Worm (Caenorhabditis elegans) whole organism, L1 larva: ENCODE data around the gene emre-1.

ENCODE experiments used
- C04F5.9 ChIP-seq: sonication (generic microtip); optimal IDR thresholded peaks from 2 replicates; lab custom pipeline; 2016; ENCODE audit warnings: missing genetic modification characterization, missing compliant biosample characterization
- C34B4.2 ChIP-seq: sonication (generic microtip); optimal IDR thresholded peaks from 2 replicates; lab custom pipeline; 2017; ENCODE audit warnings: mild to moderate bottlenecking, missing genetic modification characterization, missing compliant biosample characterization
- Y116A8C.19 ChIP-seq: sonication (generic microtip); optimal IDR thresholded peaks from 2 replicates; lab custom pipeline; 2016; ENCODE audit warnings: missing compliant biosample characterization, missing genetic modification characterization, borderline replicate concordance
- alr-1 ChIP-seq: fragments of 200-800 bp; sonication (Bioruptor generic); optimal IDR thresholded peaks from 2 replicates; lab custom pipeline; 2018; ENCODE audit warnings: borderline replicate concordance, mild to moderate bottlenecking, missing genetic modification characterization, missing compliant biosample characterization
- blmp-1 ChIP-seq: fragments of 150-350 bp; optimal IDR thresholded peaks from 2 replicates; lab custom pipeline; 2014; ENCODE audit warnings: missing biosample characterization, missing genetic modification characterization
- ceh-82 ChIP-seq, 3 experiments: fragments of 150-350 bp in 1 of 3; sonication (generic microtip) in 2 of 3; optimal IDR thresholded peaks; 2 replicates each; lab custom pipeline; 2014 to 2017; ENCODE audit warnings: missing biosample characterization in 3 of 3, missing genetic modification characterization in 3 of 3
- ceh-90 ChIP-seq: sonication (generic microtip); optimal IDR thresholded peaks from 2 replicates; lab custom pipeline; 2016; ENCODE audit warnings: missing genetic modification characterization, missing compliant biosample characterization
- dpl-1 ChIP-seq, 3 experiments: fragments of 150-350 bp in 2 of 3; sonication (generic microtip) in 1 of 3; optimal IDR thresholded peaks; 2 replicates each; lab custom pipeline; 2014 to 2017; ENCODE audit warnings: missing biosample characterization in 3 of 3, missing genetic modification characterization in 3 of 3, missing genetic modification reagents in 3 of 3
- efl-1 ChIP-seq, 4 experiments: fragments of 150-350 bp; optimal IDR thresholded peaks in 3 of 4; peaks in 1 of 4; 1 replicate in 1 of 4; 2 replicates in 3 of 4; lab custom pipeline; 2014; ENCODE audit warnings: missing biosample characterization in 2 of 4, missing genetic modification characterization in 2 of 4, missing genetic modification reagents in 2 of 4
- efl-3 ChIP-seq: fragments of 200-800 bp; sonication (Bioruptor generic); optimal IDR thresholded peaks from 2 replicates; lab custom pipeline; 2018; ENCODE audit warnings: mild to moderate bottlenecking, missing genetic modification characterization, missing compliant biosample characterization
- egl-13 ChIP-seq: sonication (generic microtip); optimal IDR thresholded peaks from 2 replicates; lab custom pipeline; 2016; ENCODE audit warnings: missing genotype, missing genetic modification reagents, missing genetic modification characterization, missing compliant biosample characterization
- egl-27 ChIP-seq, 2 experiments: fragments of 150-350 bp in 1 of 2; sonication (generic microtip); optimal IDR thresholded peaks; 3 replicates each; lab custom pipeline; 2017 to 2018; ENCODE audit warnings: missing biosample characterization in 2 of 2, missing genetic modification characterization in 2 of 2, missing genetic modification reagents in 2 of 2
- fkh-8 ChIP-seq: sonication (generic microtip); optimal IDR thresholded peaks from 2 replicates; lab custom pipeline; 2016; ENCODE audit warnings: mild to moderate bottlenecking, missing genetic modification characterization, missing compliant biosample characterization
- hlh-4 ChIP-seq: sonication (generic microtip); optimal IDR thresholded peaks from 2 replicates; lab custom pipeline; 2016; ENCODE audit warnings: mild to moderate bottlenecking, missing genetic modification characterization, missing compliant biosample characterization
- hpl-2 ChIP-seq: fragments of 150-350 bp; optimal IDR thresholded peaks from 2 replicates; lab custom pipeline; 2014; ENCODE audit warnings: missing biosample characterization, missing genetic modification reagents, missing genetic modification characterization
- isw-1 ChIP-seq: fragments of 200-800 bp; sonication (Bioruptor generic); IDR thresholded peaks from 2 replicates; pipeline ENCODE4 v1.3.6; 2022; ENCODE audit warnings: missing genetic modification characterization, missing compliant biosample characterization
- jun-1 ChIP-seq: fragments of 150-350 bp; optimal IDR thresholded peaks from 2 replicates; lab custom pipeline; 2014; ENCODE audit warnings: missing biosample characterization, missing genetic modification reagents, missing genetic modification characterization
- lin-14 ChIP-seq: fragments of 200-800 bp; sonication (Bioruptor generic); optimal IDR thresholded peaks from 2 replicates; lab custom pipeline; 2018; ENCODE audit warnings: mild to moderate bottlenecking, missing genetic modification characterization, moderate library complexity, missing compliant biosample characterization
- lin-15B ChIP-seq: fragments of 150-350 bp; sonication (generic microtip); optimal IDR thresholded peaks from 3 replicates; lab custom pipeline; 2014; ENCODE audit warnings: missing biosample characterization, missing genetic modification characterization
- lin-35 ChIP-seq, 2 experiments: fragments of 150-350 bp; optimal IDR thresholded peaks; 2 replicates each; lab custom pipeline; 2014; ENCODE audit warnings: missing biosample characterization in 2 of 2, missing genetic modification characterization in 2 of 2, missing genetic modification reagents in 2 of 2
- lir-3 ChIP-seq: sonication (generic microtip); optimal IDR thresholded peaks from 2 replicates; lab custom pipeline; 2016; ENCODE audit warnings: mild to moderate bottlenecking, missing genetic modification characterization, moderate library complexity, missing compliant biosample characterization; ENCODE audit not compliant: poor library complexity
- mab-9 ChIP-seq: fragments of 200-800 bp; sonication (Bioruptor generic); IDR thresholded peaks from 2 replicates; pipeline ENCODE4 v1.3.6; 2022; ENCODE audit warnings: missing genetic modification reagents, missing genetic modification characterization, missing compliant biosample characterization
- mep-1 ChIP-seq: fragments of 150-350 bp; optimal IDR thresholded peaks from 2 replicates; lab custom pipeline; 2014; ENCODE audit warnings: missing biosample characterization, missing genetic modification characterization
- nhr-11 ChIP-seq: fragments of 150-350 bp; optimal IDR thresholded peaks from 2 replicates; lab custom pipeline; 2014; ENCODE audit warnings: missing biosample characterization, missing genetic modification characterization
- nhr-12 ChIP-seq: sonication (generic microtip); optimal IDR thresholded peaks from 2 replicates; lab custom pipeline; 2017; ENCODE audit warnings: missing biosample characterization, missing genetic modification characterization
- nhr-19 ChIP-seq: fragments of 200-800 bp; sonication (Bioruptor generic); conservative IDR thresholded peaks from 2 replicates; pipeline ENCODE4 v1.3.6; 2022; ENCODE audit warnings: missing genetic modification characterization, missing compliant biosample characterization
- nhr-20 ChIP-seq: sonication (generic microtip); optimal IDR thresholded peaks from 2 replicates; lab custom pipeline; 2016; ENCODE audit warnings: mild to moderate bottlenecking, missing genetic modification characterization, missing compliant biosample characterization
- nhr-237 ChIP-seq: fragments of 150-350 bp; optimal IDR thresholded peaks from 2 replicates; lab custom pipeline; 2014; ENCODE audit warnings: missing biosample characterization, missing genetic modification characterization
- nhr-28 ChIP-seq: fragments of 150-350 bp; optimal IDR thresholded peaks from 2 replicates; lab custom pipeline; 2014; ENCODE audit warnings: missing biosample characterization, missing genetic modification characterization
- nhr-47 ChIP-seq: sonication (generic microtip); optimal IDR thresholded peaks from 2 replicates; lab custom pipeline; 2016; ENCODE audit warnings: mild to moderate bottlenecking, missing genetic modification characterization, moderate library complexity, missing compliant biosample characterization
- nhr-71 ChIP-seq: sonication (generic microtip); optimal IDR thresholded peaks from 2 replicates; lab custom pipeline; 2016; ENCODE audit warnings: mild to moderate bottlenecking, missing genetic modification characterization, moderate library complexity, missing compliant biosample characterization
- nhr-76 ChIP-seq: sonication (generic microtip); optimal IDR thresholded peaks from 2 replicates; lab custom pipeline; 2017; ENCODE audit warnings: missing biosample characterization, missing genetic modification characterization
- nhr-77 ChIP-seq: fragments of 150-350 bp; optimal IDR thresholded peaks from 2 replicates; lab custom pipeline; 2014; ENCODE audit warnings: missing biosample characterization, missing genetic modification characterization
- nhr-85 ChIP-seq: sonication (generic microtip); peaks from one replicate; lab custom pipeline; 2016; ENCODE audit warnings: missing genetic modification characterization, inconsistent platforms, missing compliant biosample characterization
- nhr-90 ChIP-seq: sonication (generic microtip); optimal IDR thresholded peaks from 2 replicates; lab custom pipeline; 2016; ENCODE audit warnings: mild to moderate bottlenecking, missing genetic modification characterization, missing compliant biosample characterization; ENCODE audit not compliant: poor library complexity
- pax-3 ChIP-seq: fragments of 200-800 bp; sonication (Bioruptor generic); optimal IDR thresholded peaks from 2 replicates; lab custom pipeline; 2018; ENCODE audit warnings: mild to moderate bottlenecking, missing genetic modification characterization, moderate library complexity, missing compliant biosample characterization
- pqm-1 ChIP-seq: sonication (generic microtip); optimal IDR thresholded peaks from 3 replicates; lab custom pipeline; 2017; ENCODE audit warnings: missing biosample characterization, missing genetic modification characterization
- rnt-1 ChIP-seq: sonication (generic microtip); optimal IDR thresholded peaks from 2 replicates; lab custom pipeline; 2016; ENCODE audit warnings: mild to moderate bottlenecking, missing genetic modification characterization, moderate library complexity, missing compliant biosample characterization
- skn-1 ChIP-seq: fragments of 150-350 bp; optimal IDR thresholded peaks from 2 replicates; lab custom pipeline; 2014; ENCODE audit warnings: missing biosample characterization, missing genetic modification characterization
- snpc-4 ChIP-seq: fragments of 150-350 bp; optimal IDR thresholded peaks from 2 replicates; lab custom pipeline; 2014; ENCODE audit warnings: missing biosample characterization, missing genetic modification characterization
- sox-4 ChIP-seq: sonication (generic microtip); optimal IDR thresholded peaks from 2 replicates; lab custom pipeline; 2016; ENCODE audit warnings: missing genetic modification characterization, missing compliant biosample characterization
- sptf-1 ChIP-seq: fragments of 150-350 bp; optimal IDR thresholded peaks from 2 replicates; lab custom pipeline; 2014; ENCODE audit warnings: missing biosample characterization, missing genetic modification characterization
- sup-37 ChIP-seq: fragments of 200-800 bp; sonication (Bioruptor generic); optimal IDR thresholded peaks from 2 replicates; lab custom pipeline; 2018; ENCODE audit warnings: mild to moderate bottlenecking, missing genetic modification characterization, missing compliant biosample characterization
- swsn-7 ChIP-seq: sonication (generic microtip); optimal IDR thresholded peaks from 2 replicates; lab custom pipeline; 2016; ENCODE audit warnings: missing genetic modification characterization, missing compliant biosample characterization
- tbx-2 ChIP-seq: sonication (generic microtip); optimal IDR thresholded peaks from 2 replicates; lab custom pipeline; 2016; ENCODE audit warnings: missing genetic modification characterization, missing compliant biosample characterization
- unc-86 ChIP-seq: sonication (generic microtip); optimal IDR thresholded peaks from 2 replicates; lab custom pipeline; 2016; ENCODE audit warnings: missing genetic modification characterization, missing compliant biosample characterization
- vab-15 ChIP-seq: sonication (generic microtip); optimal IDR thresholded peaks from 2 replicates; lab custom pipeline; 2017; ENCODE audit warnings: missing genotype, mild to moderate bottlenecking, missing genetic modification characterization, missing compliant biosample characterization
- xbp-1 ChIP-seq: sonication (generic microtip); optimal IDR thresholded peaks from 2 replicates; lab custom pipeline; 2016; ENCODE audit warnings: missing genetic modification characterization, missing compliant biosample characterization
- zip-4 ChIP-seq: fragments of 200-800 bp; sonication (Bioruptor generic); optimal IDR thresholded peaks from 2 replicates; lab custom pipeline; 2018; ENCODE audit warnings: mild to moderate bottlenecking, missing genetic modification characterization, moderate library complexity, missing compliant biosample characterization
- ztf-4 ChIP-seq: fragments of 150-350 bp; optimal IDR thresholded peaks from 2 replicates; lab custom pipeline; 2014; ENCODE audit warnings: missing biosample characterization, missing genetic modification characterization

Gene emre-1

DNA sequence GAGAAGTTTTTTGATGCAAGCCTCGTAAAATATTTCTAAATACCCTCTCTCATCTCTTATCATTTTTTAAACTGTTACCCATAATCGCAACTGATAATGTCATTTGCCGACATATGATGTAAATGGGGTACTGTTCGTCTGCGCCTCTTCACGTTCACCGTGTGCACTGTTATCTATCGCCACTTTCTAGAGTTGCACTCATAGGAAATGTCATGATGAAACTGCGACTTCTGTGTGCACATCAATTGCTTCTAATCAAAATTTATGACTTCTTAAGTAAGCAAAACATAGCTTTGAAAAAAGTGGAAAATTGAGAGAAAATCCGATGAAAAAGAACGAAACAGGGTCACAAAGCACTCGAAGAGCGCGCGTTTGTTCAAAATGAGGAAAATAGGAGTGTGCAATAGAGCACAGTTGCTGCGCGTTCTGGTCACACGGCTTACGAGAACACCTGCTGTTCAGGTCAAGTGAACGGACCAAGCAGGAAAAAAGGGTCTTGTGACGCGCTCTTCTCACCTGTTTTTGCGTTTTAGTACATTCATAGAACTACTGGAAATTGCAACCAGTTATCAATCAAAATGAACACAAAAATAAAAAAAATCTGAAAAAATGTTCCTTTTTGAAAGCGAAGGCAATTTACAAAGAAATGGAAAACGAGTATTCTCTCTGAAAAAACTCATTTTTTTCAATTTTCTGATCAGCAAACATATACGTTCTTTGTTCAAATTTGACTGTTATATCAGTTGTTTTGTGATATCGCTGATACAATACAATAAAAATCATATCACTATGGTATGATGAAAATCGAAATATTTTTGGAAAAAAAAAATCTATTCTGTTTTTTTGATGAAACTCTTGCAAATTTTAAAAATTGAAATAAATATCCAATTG lies 32.8 kb upstream of the emre-1 start:
- TF ChIP-seq tbx-2 (tag; lab: Kevin White, UChicago) (no peak), nhr-85 (tag; lab: Kevin White, UChicago) (no peak), swsn-7 (tag; lab: Kevin White, UChicago) (no peak), nhr-20 (tag; lab: Kevin White, UChicago) (peak; percentile 34), C34B4.2 (tag; lab: Kevin White, UChicago) (no peak), nhr-237 (tag; lab: Kevin White, UChicago) (no peak), ceh-90 (tag; lab: Kevin White, UChicago) (no peak), nhr-76 (tag; lab: Kevin White, UChicago) (no peak), lin-35 (GFP tag; optimal IDR thresholded peaks at IDR 0.05; lab: Kevin White, UChicago) (peak; percentile 3 to 41), sptf-1 (tag; lab: Kevin White, UChicago) (no peak), nhr-12 (tag; lab: Kevin White, UChicago) (no peak), sox-4 (no peak), xbp-1 (tag; lab: Kevin White, UChicago) (no peak), nhr-90 (tag; lab: Kevin White, UChicago) (peak; percentile 59), alr-1 (tag; lab: Kevin White, UChicago) (no peak), nhr-77 (tag; lab: Kevin White, UChicago) (peak; percentile 40), mab-9 (GFP tag; lab: Robert Waterston, UW) (no peak), egl-27 (tag; optimal IDR thresholded peaks at IDR 0.05; lab: Kevin White, UChicago) (no peak), unc-86 (no peak), vab-15 (tag; lab: Kevin White, UChicago) (no peak), rnt-1 (tag; lab: Kevin White, UChicago) (peak; percentile 27), hlh-4 (tag; lab: Kevin White, UChicago) (no peak), nhr-47 (tag; lab: Kevin White, UChicago) (no peak), nhr-19 (GFP tag; lab: Robert Waterston, UW) (0 out of 2 replicates have a peak, but pooled peaks have one; percentile 3), pax-3 (tag; lab: Kevin White, UChicago) (no peak), ztf-4 (tag; lab: Kevin White, UChicago) (no peak), dpl-1 (GFP tag; optimal IDR thresholded peaks at IDR 0.05; lab: Kevin White, UChicago) (peak in 1 of 3 experiments; percentile 47), lin-15B (peak; percentile 35), nhr-28 (tag; lab: Kevin White, UChicago) (no peak), fkh-8 (tag; lab: Kevin White, UChicago) (no peak), blmp-1 (tag; lab: Kevin White, UChicago) (no peak), lir-3 (tag; lab: Kevin White, UChicago) (no peak), isw-1 (GFP tag; lab: Robert Waterston, UW) (no peak), efl-1 (optimal IDR thresholded peaks at IDR 0.05; lab: Kevin White, UChicago) (peak in 1 of 2 experiments; percentile 9), efl-1 (GFP tag; optimal IDR thresholded peaks at IDR 0.05 in 1 of 2; lab: Kevin White, UChicago) (peak; percentile 6 to 91), nhr-71 (tag; lab: Kevin White, UChicago) (peak; percentile 43), skn-1 (peak; percentile 20), snpc-4 (tag; lab: Kevin White, UChicago) (peak; percentile 1), zip-4 (GFP tag; lab: Kevin White, UChicago) (no peak), C04F5.9 (tag; lab: Kevin White, UChicago) (no peak), nhr-11 (tag; lab: Kevin White, UChicago) (no peak), ceh-82 (tag; optimal IDR thresholded peaks at IDR 0.05; lab: Kevin White, UChicago) (peak in 1 of 3 experiments; percentile 17), egl-13 (no peak), hpl-2 (GFP tag; lab: Kevin White, UChicago) (peak; percentile 5), sup-37 (no peak), lin-14 (GFP tag; lab: Kevin White, UChicago) (peak; percentile 84), efl-3 (GFP tag; lab: Kevin White, UChicago) (no peak), mep-1 (tag; lab: Kevin White, UChicago) (no peak), jun-1 (tag; lab: Kevin White, UChicago) (no peak), Y116A8C.19 (no peak), pqm-1 (tag; lab: Kevin White, UChicago) (peak; percentile 68)
